Fruit fly (Drosophila melanogaster) whole organism, larva: Measurements from ENCODE around the gene Alg10.
"Not testable (repeated sequence)": the region's sequence is repeated elsewhere in the genome, so short reads cannot be mapped to it uniquely, and the experiment has no call there.

Experiments
- noc ChIP-seq: fragments of 200-800 bp; sonication (Bioruptor generic); optimal IDR thresholded peaks from 3 replicates; lab custom pipeline; 2019; ENCODE audit warnings: missing biosample characterization, mild to moderate bottlenecking, missing genetic modification characterization, moderate library complexity

Alg10 gene

DNA sequence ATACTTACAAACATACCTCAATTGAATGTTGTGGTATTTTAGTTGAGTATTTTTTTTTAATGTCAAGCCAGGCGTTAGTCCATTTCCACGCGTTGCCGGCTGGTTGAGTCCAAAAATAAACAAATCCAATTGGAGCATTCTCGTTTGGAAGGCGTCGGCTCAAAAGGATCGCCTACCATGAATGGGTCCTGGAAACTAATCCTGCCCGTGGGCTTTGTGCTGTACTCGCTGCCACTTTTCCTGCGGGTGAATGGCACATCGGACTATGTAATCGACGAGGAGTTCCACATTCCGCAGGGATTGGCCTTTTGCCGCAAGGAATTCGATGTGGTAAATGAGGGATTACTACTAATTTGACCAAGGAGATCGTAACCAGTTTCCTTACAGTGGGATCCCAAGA, at the start of gene Alg10:
TSS of gene Alg10 (plus strand) at position 73 of the 400 bp plus-strand sequence.
- TF ChIP-seq noc (tag; lab: Kevin White, UChicago), result no peak

DNA sequence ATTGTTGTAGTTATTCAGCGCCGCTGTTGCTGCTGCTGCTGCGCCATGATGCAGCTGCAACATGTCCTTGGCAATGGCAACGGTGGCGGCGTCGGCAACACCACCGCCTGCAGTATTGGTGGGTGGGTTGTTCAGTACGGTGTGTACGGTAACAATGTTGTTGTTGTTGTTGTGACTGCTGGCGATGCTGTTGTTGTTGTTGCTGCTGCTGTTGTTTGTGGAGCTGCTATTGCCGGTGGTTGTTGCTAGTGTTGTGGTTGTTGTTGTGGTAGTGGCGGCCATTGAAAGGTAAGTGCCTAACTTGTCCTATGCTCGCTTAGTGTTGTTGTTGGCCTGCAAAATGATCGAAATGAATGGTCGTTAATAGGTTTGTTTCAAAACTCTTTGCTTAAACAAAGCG, 47.0 kb upstream of the Alg10 start:
- TF ChIP-seq noc (tag; lab: Kevin White, UChicago), result no peak

DNA sequence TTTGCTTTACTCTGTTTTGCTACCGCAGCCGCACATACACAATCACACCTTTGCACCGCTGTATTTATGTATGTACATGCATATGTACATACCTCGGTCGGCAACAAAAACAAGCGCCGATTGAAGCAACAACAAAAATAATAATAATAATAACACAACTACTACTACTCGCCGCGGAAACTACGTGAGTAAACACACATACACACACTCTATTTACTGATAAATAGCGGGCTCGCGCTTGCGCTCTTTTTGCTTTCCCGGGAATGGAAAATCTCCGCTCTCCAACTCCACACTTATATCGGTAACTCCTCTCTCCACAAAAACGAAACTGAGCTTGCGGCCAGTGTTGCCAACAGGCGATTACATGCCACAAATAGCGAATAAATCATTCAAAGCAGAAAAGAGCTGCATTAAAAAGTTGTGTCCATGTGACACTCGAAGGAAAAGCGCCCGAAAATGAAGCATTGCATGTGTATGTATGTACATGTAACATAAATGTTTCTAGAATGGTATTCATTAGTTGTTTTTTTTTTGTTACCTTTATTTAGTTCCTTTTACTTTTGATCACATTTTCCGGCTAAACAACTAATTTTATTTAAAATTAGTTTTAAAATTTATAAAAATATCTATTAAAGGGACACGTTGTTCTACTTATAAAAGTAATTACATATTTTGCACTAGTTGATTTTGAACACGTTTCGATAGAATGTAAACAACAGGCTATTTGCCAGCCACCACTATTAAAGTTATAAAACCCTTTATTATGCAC, 46.0 kb upstream of the Alg10 start:
- TF ChIP-seq noc (tag; lab: Kevin White, UChicago), result peak; percentile 38

DNA sequence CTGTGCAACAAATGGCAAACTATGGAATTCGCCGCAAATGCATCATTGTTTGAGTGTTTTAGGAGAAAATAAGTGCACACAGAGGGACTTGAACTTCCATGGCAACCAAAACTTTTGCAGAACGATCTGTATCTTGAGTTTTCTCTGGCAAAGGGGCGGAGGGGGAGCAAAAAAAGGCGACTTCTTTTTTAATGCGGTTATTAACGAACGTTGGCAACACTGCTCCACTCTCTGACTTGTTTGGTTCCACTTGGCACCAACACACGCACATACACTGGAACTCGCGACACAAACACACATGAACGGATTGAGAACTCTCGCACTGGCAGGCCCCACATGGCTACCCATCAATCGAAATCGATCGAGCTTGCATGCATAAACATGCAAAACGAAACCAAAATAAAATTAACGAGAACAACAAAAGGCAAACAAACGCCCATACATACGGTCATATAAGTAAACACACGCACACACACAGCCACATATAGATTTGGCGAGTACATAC, 45.3 kb upstream of the Alg10 start:
- no peak for TF ChIP-seq noc (tag; lab: Kevin White, UChicago)

DNA sequence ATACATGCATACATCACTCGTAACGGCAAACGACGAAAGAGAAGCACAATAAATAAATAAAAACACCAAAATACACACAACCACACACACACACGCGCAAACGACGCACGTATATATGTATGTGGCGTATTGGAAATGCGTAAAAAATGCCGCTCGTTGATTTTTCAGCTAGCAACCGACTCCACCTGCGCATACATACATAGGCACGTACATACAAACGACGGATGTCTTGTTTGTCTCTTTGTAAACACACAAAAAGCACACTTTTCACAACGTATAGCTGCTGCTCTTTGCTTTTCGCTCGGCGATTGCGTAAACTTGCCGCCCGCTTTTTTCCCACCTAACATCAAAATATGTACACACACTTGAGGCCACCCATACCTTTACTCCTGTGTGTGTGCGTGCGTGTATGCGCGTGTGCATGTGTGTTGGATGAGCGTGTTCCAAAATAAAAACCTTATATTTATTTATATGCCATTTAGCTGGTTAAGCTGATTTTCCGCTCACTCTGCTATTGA, 44.8 kb upstream of the Alg10 start:
- TF ChIP-seq noc (tag; lab: Kevin White, UChicago), result peak; percentile 8

DNA sequence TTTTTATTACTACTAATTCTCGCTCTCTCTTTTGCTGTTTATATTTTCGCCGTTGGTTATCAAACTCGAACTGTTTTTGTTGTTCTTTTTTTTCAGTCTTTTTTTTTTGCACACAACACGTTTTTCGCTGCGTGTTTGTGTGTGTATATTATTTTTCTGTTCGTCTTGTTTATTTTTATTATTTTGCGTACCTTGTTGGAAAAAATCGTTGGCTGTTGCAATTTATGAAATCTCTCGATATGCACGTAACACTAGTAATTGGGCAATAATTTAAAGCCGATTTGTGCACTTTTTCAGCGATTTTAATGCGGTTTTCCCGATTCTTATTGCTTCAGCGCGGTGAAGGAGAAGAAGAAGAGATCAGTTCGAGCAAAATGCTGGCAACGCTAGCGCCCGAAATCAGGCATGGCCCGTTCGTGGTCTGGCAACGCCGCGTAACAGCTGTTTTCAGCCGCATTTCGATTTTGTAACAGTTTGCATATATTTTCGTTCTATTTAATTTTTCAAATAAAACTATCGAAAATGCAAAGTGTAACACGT, 44.3 kb upstream of the Alg10 start, which contains the start of the genes FoxK and mRpL2:
TSS of gene FoxK (minus strand) at position 365 of the 540 bp plus-strand sequence.
TSS of gene mRpL2 (plus strand) at position 429 of the 540 bp plus-strand sequence.
- TF ChIP-seq noc (tag; lab: Kevin White, UChicago), result peak; percentile 13

DNA sequence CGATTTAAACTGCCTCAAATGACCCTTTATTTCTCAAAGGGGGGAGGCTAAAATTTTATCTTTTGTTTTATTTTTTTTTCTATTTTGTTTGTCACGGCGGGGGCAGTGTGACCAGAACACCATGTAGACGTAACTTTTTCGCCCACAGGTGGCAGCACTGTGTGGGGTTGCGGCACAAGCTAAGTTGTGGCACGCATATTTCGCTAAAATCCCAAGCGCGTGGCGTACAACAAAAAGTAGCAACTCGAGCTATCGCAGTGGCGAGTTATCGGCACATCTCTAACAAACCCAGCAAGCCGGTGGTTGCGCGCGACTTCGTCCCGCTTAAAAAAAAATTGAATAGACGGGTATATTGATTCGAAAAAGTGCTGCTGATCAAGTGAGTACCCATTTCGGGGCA, 41.7 kb upstream of the Alg10 start, which contains the start of the genes Ufd1 and NaPi-III:
TSS of gene Ufd1 (minus strand) at position 129 of the 400 bp plus-strand sequence.
TSS of gene NaPi-III (plus strand) at position 261 of the 400 bp plus-strand sequence.
- peak; percentile 22 for TF ChIP-seq noc (tag; lab: Kevin White, UChicago)

DNA sequence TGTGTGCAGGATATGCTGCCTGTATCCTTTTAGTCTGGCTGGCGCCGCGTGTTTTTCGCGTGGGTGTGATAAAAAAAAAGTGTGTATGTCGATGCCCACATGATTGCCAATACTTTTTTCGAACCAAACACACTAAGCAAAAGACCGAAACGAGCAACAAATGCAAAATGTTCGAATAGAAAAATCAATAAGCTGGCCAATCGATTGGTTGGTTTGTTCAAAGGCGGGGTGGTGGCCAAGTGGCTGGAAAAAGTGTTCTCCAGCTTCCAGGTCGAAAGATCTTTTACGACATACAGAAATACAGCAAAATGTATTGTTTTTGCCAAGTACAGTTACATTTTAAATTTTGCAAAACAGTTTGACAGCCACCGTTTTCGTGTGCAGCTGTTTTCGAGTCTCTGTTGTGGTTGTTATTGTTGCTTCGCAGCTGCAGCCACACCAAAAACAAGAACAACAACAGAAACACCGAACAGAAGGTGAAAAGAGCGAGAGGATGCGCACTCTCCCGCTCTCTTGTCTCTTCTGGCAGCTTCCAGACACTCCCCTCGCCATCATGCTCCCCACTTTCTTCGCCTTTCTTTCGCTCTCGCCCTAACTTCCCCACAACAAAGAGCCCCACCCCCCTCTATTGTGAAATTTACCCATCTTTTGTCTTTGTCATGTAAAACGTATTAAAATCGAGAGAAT, 41.0 kb upstream of the Alg10 start:
- no peak for TF ChIP-seq noc (tag; lab: Kevin White, UChicago)

DNA sequence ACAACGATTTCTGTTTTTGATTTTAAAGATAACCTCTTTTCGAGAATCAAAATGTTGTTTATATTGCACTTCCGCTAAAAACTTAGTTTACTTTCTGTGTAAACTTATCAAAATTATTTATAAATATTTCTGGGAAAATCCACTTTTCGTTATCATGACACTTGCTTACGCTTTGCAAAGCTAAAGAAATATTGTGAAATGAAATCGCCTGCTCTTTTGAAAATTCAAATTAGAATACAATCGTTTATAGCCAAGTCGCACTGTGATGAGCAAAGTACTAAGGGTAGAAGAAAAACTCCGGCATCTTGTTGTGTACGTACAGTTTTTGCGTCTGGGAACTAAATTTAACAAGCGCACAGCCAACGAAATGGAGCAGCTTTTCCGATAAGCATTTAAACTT, 40.3 kb upstream of the Alg10 start:
- no peak for TF ChIP-seq noc (tag; lab: Kevin White, UChicago)

DNA sequence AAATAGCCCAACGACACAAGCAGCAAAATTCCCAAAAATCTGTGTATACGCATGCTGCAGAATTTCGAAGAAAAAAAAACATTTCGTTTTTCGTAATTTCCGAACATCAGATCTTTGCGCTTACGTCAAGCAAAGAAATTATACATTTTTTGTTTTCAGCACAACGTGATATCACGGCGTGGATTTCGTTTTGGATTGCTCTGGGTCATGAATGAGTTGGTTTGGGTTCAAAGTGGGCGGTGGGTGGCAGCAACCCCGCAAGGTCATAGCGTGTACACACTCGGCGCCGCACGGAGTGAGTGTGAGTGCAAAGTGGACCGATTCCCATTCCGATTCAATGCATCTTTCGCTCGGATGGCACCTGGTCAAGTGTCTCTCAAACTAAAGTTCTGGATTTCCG, 39.9 kb upstream of the Alg10 start:
- TF ChIP-seq noc (tag; lab: Kevin White, UChicago), result no peak

DNA sequence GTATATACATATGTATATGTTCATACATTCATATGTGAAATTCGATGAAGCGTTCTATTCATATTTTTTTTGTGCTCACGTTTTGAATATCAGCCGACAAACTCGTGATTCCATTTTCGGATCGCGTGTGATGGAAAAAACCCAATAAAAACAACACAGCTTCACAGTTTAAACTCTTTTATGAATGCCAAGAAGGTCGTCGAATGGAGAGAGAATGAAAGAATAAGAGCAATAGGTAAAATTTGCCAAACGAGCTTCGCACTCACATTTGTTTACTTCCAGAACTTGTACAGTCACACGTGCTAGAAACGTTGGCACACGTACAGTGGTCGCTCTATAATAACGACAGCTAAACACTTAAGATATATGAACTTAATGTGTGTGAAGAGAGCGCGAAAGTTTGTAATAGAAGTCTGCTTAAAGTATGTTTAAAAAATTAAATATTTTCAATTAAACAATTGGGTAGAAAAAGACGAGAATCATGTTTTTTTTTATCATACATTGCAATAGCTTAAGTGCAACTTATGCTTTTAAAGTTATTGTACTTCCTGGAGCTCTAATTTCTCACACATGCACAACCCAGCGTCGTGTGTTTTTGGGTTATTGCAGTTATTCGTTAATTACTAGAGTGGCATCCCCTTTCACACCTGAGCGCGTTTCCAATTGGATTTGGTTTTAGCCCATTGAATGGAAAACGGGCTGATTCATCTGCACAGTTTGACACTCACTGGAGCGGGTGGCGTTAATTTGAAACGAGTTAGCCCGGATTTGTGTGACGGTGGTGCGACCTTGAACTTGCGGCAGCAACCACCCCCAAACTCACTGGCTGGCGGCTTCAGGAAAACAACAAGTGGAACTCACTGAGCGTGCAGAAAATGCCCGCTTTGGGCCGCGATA, 38.9 kb upstream of the Alg10 start:
- peak; percentile 49 for TF ChIP-seq noc (tag; lab: Kevin White, UChicago)

DNA sequence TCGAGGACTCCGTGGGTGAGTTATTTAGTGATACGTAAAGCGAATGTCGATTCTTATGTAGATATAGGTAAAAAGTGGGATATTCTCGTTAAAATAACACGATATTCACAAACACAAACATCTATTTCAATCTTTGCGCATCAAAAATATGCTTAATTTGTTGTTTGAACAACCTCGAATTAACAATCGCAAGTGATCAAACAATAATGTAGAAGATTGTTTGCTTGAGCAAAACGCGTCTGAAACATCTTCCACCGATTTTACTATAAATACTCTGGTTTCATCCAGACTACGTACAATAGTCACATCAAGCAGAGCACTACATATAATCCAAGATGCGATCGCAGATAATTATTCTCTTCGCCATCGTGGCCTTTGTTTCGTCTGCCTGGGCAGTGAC, 34.2 kb upstream of the Alg10 start, which contains the start of gene nol:
TSS of gene nol (plus strand) at position 301 of the 400 bp plus-strand sequence.
- TF ChIP-seq noc (tag; lab: Kevin White, UChicago), result no peak

DNA sequence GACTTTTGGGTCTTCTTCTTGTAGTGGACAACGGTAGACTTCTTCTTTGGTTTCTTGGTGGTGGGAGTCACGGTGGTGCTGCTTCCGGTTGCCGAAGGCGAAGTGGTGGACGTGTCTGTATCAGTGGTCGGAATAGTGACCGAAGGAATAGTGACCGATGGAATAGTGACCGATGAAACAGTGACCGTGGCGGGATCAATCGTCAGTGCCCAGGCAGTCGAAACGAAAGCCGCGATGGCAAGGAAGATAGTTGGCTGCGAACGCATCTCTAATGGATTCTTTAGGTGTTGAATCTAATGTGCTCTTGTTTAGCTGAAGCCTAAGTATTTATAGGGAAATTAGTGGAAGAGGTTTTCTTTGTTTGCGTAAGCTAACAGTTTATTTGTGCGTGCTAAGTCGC, 32.7 kb upstream of the Alg10 start, which contains the start of gene CG32074:
TSS of gene CG32074 (minus strand) at position 268 of the 400 bp plus-strand sequence.
- not testable (repeated sequence) for TF ChIP-seq noc (tag; lab: Kevin White, UChicago)

DNA sequence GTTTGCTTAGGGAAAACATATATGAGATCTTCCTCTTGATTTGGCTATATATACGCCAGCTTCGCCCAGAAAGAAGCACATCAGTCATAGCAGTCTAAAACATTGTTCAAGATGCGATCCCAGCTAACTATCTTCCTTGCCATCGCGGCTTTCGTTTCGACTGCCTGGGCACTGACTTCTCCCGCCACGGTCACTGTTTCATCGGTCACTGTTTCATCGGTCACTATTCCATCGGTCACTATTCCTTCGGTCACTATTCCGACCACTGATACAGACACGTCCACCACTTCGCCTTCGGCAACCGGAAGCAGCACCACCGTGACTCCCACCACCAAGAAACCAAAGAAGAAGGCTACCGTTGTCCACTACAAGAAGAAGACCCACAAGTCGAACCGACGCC, 29.9 kb upstream of the Alg10 start, which contains the start of gene CG14143:
TSS of gene CG14143 (plus strand) at position 102 of the 400 bp plus-strand sequence.
- not testable (repeated sequence) for TF ChIP-seq noc (tag; lab: Kevin White, UChicago)
